Fruit fly (Drosophila melanogaster): ENCODE data around the gene Dph1.

Gene Dph1

dm6 chr3L:11696294-11697116 is at the start of gene Dph1 (continued):
- TF ChIP-seq CG1832 (GFP tag; optimal IDR thresholded peaks at IDR 0.05) (no peak), CG8359 (GFP tag; optimal IDR thresholded peaks at IDR 0.05; ENCODE audit: borderline replicate concordance) (peak; percentile 65), lov (optimal IDR thresholded peaks at IDR 0.05) (no peak), lov (GFP tag; IDR thresholded peaks at IDR 0.05) (peak; percentile 67; the same call in 1 of the 3 replicates), sim (GFP tag; IDR thresholded peaks at IDR 0.05) (peak; percentile 87), CG2678 (tag; optimal IDR thresholded peaks at IDR 0.05) (peak; percentile 85), CG5245 (GFP tag; optimal IDR thresholded peaks at IDR 0.05) (peak; percentile 55), CG6765 (GFP tag; optimal IDR thresholded peaks at IDR 0.05) (peak; percentile 16), H15 (GFP tag; IDR thresholded peaks at IDR 0.05) (peak; percentile 76), zen (tag; optimal IDR thresholded peaks at IDR 0.05) (peak; percentile 41), CG1024 (GFP tag; IDR thresholded peaks at IDR 0.05) (peak; percentile 74), unpg (GFP tag; optimal IDR thresholded peaks at IDR 0.05) (peak; percentile 89), Dp (GFP tag; optimal IDR thresholded peaks at IDR 0.05) (peak; percentile 86), CG13894 (tag; optimal IDR thresholded peaks at IDR 0.05) (peak; percentile 17), br (optimal IDR thresholded peaks at IDR 0.05) (no peak), CG17612 (GFP tag; IDR thresholded peaks at IDR 0.05) (peak; percentile 74; the same call in 1 of the 2 replicates), Tbp (GFP tag; optimal IDR thresholded peaks at IDR 0.05) (no peak), CG43689 (GFP tag; IDR thresholded peaks at IDR 0.05) (peak; percentile 72), CG13123 (GFP tag; optimal IDR thresholded peaks at IDR 0.05) (peak; percentile 16), Ravus (GFP tag; IDR thresholded peaks at IDR 0.05) (peak; percentile 14; the same call in 1 of the 2 replicates), tio (GFP tag; optimal IDR thresholded peaks at IDR 0.05) (peak; percentile 58), bcd (GFP tag; optimal IDR thresholded peaks at IDR 0.05) (peak; percentile 88), CG9215 (GFP tag; IDR thresholded peaks at IDR 0.05) (no peak; the same call in 1 of the 2 replicates), nau (GFP tag; optimal IDR thresholded peaks at IDR 0.05) (peak; percentile 72), exex (tag; optimal IDR thresholded peaks at IDR 0.05) (peak; percentile 33), CG8290 (GFP tag; optimal IDR thresholded peaks at IDR 0.05) (peak; percentile 66), CG8290 (tag; optimal IDR thresholded peaks at IDR 0.05) (peak in 1 of 2 experiments; percentile 96), CG34376 (GFP tag; optimal IDR thresholded peaks at IDR 0.05) (peak; percentile 77), CG7745 (tag; optimal IDR thresholded peaks at IDR 0.05) (peak; percentile 34), sna (GFP tag; IDR thresholded peaks at IDR 0.05; ENCODE audit: partially characterized antibody) (peak; percentile 45), gcm (GFP tag; optimal IDR thresholded peaks at IDR 0.05) (peak; percentile 82), Awh (GFP tag; IDR thresholded peaks at IDR 0.05) (peak; percentile 85), dati (GFP tag; IDR thresholded peaks at IDR 0.05) (peak; percentile 57; the same call in 1 of the 2 replicates), CG12659 (GFP tag; optimal IDR thresholded peaks at IDR 0.05) (peak; percentile 89), gcm2 (GFP tag; optimal IDR thresholded peaks at IDR 0.05) (peak; percentile 79), CG31224 (GFP tag; IDR thresholded peaks at IDR 0.05) (peak; percentile 82; the same call in 1 of the 2 replicates), ken (GFP tag; IDR thresholded peaks at IDR 0.05) (peak; percentile 89), CG17829 (tag; optimal IDR thresholded peaks at IDR 0.05) (peak; percentile 82), PHDP (tag; optimal IDR thresholded peaks at IDR 0.05) (peak; percentile 83), fd102C (GFP tag; optimal IDR thresholded peaks at IDR 0.05) (no peak), CG11560 (tag; IDR thresholded peaks at IDR 0.05) (peak; percentile 73), twi (tag; optimal IDR thresholded peaks at IDR 0.05) (peak; percentile 43), cad (GFP tag; optimal IDR thresholded peaks at IDR 0.05) (no peak), fu2 (GFP tag; optimal IDR thresholded peaks at IDR 0.05) (peak; percentile 55), Trl (optimal IDR thresholded peaks at IDR 0.05) (no peak), Trl (GFP tag; optimal IDR thresholded peaks at IDR 0.05) (peak; percentile 78), BEAF-32 (GFP tag; optimal IDR thresholded peaks at IDR 0.05) (peak; percentile 30), E2f1 (GFP tag; IDR thresholded peaks at IDR 0.05) (peak; percentile 85; the same call in 1 of the 2 replicates), Sox102F (GFP tag; optimal IDR thresholded peaks at IDR 0.05) (peak; percentile 87), ab (GFP tag; optimal IDR thresholded peaks at IDR 0.05) (peak; percentile 77)

Data from whole organism, embryonic.